Fruit fly (Drosophila melanogaster): Measurements from ENCODE around the gene salt.

The salt gene

DNA sequence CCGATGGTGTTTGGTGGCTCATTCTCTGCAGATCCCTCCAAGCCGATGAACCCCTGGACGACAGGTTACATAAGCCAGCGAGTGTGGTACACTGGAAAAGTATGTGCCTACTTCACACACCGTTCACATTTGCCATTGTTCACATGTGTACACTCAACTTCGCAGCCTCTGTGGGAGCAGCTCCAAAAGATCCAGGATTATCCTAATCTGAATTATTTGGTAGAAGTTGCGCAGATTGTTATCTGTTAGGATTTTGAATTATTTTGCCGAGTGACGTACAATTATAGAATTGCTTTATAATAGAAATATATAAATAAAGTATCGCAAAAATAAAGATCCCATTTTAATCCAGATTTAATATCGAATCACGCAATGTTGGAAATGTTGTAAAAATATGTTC, 13.0 kb upstream of the salt start:
- TF ChIP-seq bsh (GFP tag; optimal IDR thresholded peaks at IDR 0.05) = peak in 1 of 2 experiments; percentile 24
- TF ChIP-seq PHDP (tag; optimal IDR thresholded peaks at IDR 0.05) = no peak
- no peak for TF ChIP-seq GATAe (GFP tag; conservative IDR thresholded peaks at IDR 0.05)
- peak in 1 of 2 experiments; percentile 4 for TF ChIP-seq Pdp1 (GFP tag; optimal IDR thresholded peaks at IDR 0.05)
- no peak for TF ChIP-seq CG43689 (GFP tag; IDR thresholded peaks at IDR 0.05)
- TF ChIP-seq unpg (GFP tag; optimal IDR thresholded peaks at IDR 0.05) = no peak
- no peak for TF ChIP-seq hkb (optimal IDR thresholded peaks at IDR 0.05)
- no peak for TF ChIP-seq hkb (GFP tag; IDR thresholded peaks at IDR 0.05)

DNA sequence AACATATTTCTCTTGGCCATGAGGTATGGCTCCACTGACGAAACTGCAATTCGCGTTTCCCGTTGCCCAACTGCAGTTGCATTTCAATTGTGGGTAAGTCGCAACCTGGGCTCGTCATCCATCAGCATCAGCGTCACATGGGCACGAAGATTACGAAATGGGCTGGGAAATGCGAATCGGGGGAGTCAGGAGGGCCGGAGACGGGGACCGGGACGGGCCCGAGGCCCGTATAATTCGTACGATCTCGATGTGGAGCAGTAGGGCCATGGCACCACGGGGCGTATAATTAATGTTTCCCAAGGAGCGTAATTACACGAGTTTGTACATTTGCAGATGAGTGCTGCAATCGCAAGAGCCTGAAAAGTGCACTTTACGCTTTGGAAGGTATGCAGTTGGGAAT, 10.6 kb upstream of the salt start:
- TF ChIP-seq Atf-2 (GFP tag; optimal IDR thresholded peaks at IDR 0.05) (no peak), onecut (GFP tag; IDR thresholded peaks at IDR 0.05) (no peak), stwl (tag; optimal IDR thresholded peaks at IDR 0.05) (no peak), pita (GFP tag; optimal IDR thresholded peaks at IDR 0.05) (no peak), phol (tag; optimal IDR thresholded peaks at IDR 0.05) (no peak), CTCF (GFP tag; optimal IDR thresholded peaks at IDR 0.05) (no peak), fd64A (GFP tag; optimal IDR thresholded peaks at IDR 0.05) (no peak), corto (GFP tag; optimal IDR thresholded peaks at IDR 0.05) (no peak), CG7271 (tag; optimal IDR thresholded peaks at IDR 0.05) (no peak), yki (optimal IDR thresholded peaks at IDR 0.05) (no peak), gsb (GFP tag; IDR thresholded peaks at IDR 0.05) (no peak), dm (GFP tag; optimal IDR thresholded peaks at IDR 0.05) (no peak), Dp (GFP tag; optimal IDR thresholded peaks at IDR 0.05) (no peak), hb (GFP tag; IDR thresholded peaks at IDR 0.05; ENCODE audit: partially characterized antibody) (no peak), abd-A (tag; optimal IDR thresholded peaks at IDR 0.05) (no peak), HmgZ (tag; optimal IDR thresholded peaks at IDR 0.05) (no peak)

DNA sequence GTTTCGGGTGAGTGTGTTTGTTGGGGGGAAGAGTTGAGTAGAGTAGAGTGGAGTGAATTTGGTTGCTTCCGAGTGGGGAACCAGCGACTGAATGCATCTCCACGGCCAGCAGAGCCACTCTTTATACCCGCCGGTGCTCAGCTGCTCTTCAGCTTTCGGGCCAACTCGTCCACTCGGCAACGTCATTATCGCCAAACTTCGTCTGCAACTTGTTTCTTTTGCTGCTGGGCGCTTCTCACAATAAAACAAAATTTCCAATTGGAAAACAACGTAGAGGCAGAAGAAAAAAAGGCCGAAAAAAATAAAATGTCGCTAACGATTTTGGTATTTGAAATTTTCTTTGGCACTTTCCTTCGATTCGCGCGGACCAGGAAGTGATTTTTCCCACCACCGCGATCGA, 10.2 kb upstream of the salt start, which contains the start of gene CG2150:
Gene CG2150 (minus strand): TSS at position 101 of the 400 bp plus-strand sequence.
- no peak for TF ChIP-seq cato (GFP tag; optimal IDR thresholded peaks at IDR 0.05; ENCODE audit: borderline replicate concordance)
- no peak for TF ChIP-seq ewg (GFP tag; optimal IDR thresholded peaks at IDR 0.05)
- no peak for TF ChIP-seq unc-4 (GFP tag; IDR thresholded peaks at IDR 0.05; ENCODE audit: partially characterized antibody)
- TF ChIP-seq CG9876 (GFP tag; optimal IDR thresholded peaks at IDR 0.05) = no peak
- peak; percentile 55 for TF ChIP-seq Deaf1 (tag; optimal IDR thresholded peaks at IDR 0.05)
- no peak for TF ChIP-seq sug (tag; optimal IDR thresholded peaks at IDR 0.05)
- no peak for TF ChIP-seq so (GFP tag; IDR thresholded peaks at IDR 0.05)
- TF ChIP-seq Kr (GFP tag; optimal IDR thresholded peaks at IDR 0.05) = no peak
- peak; percentile 45; the same call in 1 of the 3 replicates for TF ChIP-seq z (GFP tag; IDR thresholded peaks at IDR 0.05)
- TF ChIP-seq CG10209 (GFP tag; optimal IDR thresholded peaks at IDR 0.05) = no peak
- no peak for TF ChIP-seq amos (GFP tag; IDR thresholded peaks at IDR 0.05; ENCODE audit: partially characterized antibody)
- no peak for TF ChIP-seq CG14014 (GFP tag; IDR thresholded peaks at IDR 0.05)
- TF ChIP-seq pzg (GFP tag; optimal IDR thresholded peaks at IDR 0.05) = no peak
- no peak for TF ChIP-seq Bteb2 (GFP tag; optimal IDR thresholded peaks at IDR 0.05)
- no peak for TF ChIP-seq Gsc (GFP tag; IDR thresholded peaks at IDR 0.05)
- TF ChIP-seq CG17361 (GFP tag; IDR thresholded peaks at IDR 0.05) = no peak

Data from whole organism, embryonic.